Worm (Caenorhabditis elegans): ENCODE results near the gene srx-114.
A peak's percentile ranks its signal among the peaks of the same experiment; 100 is the strongest.

The srx-114 gene

ce11 chrII:5426054-5426453 lies 6.9 kb downstream of the srx-114 start (continued):
- TF ChIP-seq daf-16 (GFP tag; optimal IDR thresholded peaks at IDR 0.05) (no peak), daf-16 (tag; optimal IDR thresholded peaks at IDR 0.05) (peak; percentile 63), nhr-48 (tag; optimal IDR thresholded peaks at IDR 0.05) (peak; percentile 38), F37D6.2 (tag; optimal IDR thresholded peaks at IDR 0.05) (no peak), arid-1 (GFP tag; conservative IDR thresholded peaks at IDR 0.05) (no peak), ceh-62 (tag; optimal IDR thresholded peaks at IDR 0.05) (no peak), aly-2 (tag; optimal IDR thresholded peaks at IDR 0.05) (no peak), hlh-11 (tag; optimal IDR thresholded peaks at IDR 0.05) (peak; percentile 77), mxl-2 (GFP tag; conservative IDR thresholded peaks at IDR 0.05) (no peak), ctbp-1 (GFP tag; IDR thresholded peaks at IDR 0.05) (no peak), hlh-30 (tag; optimal IDR thresholded peaks at IDR 0.05; ENCODE audit: insufficient read depth) (peak; percentile 97), nhr-28 (tag; optimal IDR thresholded peaks at IDR 0.05) (peak; percentile 76), duxl-1 (tag; optimal IDR thresholded peaks at IDR 0.05; ENCODE audit: poor library complexity) (no peak), lin-38 (GFP tag; IDR thresholded peaks at IDR 0.05) (0 out of 2 replicates have a peak, but pooled peaks have one; percentile 9), dpl-1 (GFP tag; optimal IDR thresholded peaks at IDR 0.05) (peak; percentile 16), pha-4 (GFP tag; IDR thresholded peaks at IDR 0.05) (peak; percentile 55), pha-4 (tag; optimal IDR thresholded peaks at IDR 0.05) (peak; percentile 76), nhr-6 (tag; optimal IDR thresholded peaks at IDR 0.05) (peak; percentile 56), mdl-1 (tag; optimal IDR thresholded peaks at IDR 0.05) (peak in 1 of 2 experiments; percentile 78), dmd-6 (GFP tag; IDR thresholded peaks at IDR 0.05) (peak; percentile 38; the same call in 1 of the 2 replicates), madf-5 (GFP tag; IDR thresholded peaks at IDR 0.05) (no peak), egl-27 (tag; optimal IDR thresholded peaks at IDR 0.05) (no peak), mep-1 (tag; optimal IDR thresholded peaks at IDR 0.05) (peak; percentile 78), cey-2 (tag; optimal IDR thresholded peaks at IDR 0.05; ENCODE audit: borderline replicate concordance, insufficient read depth) (no peak), T20F7.1 (GFP tag; optimal IDR thresholded peaks at IDR 0.05) (no peak), ceh-82 (tag; optimal IDR thresholded peaks at IDR 0.05) (no peak), ZK546.5 (tag; optimal IDR thresholded peaks at IDR 0.05) (no peak)

- peak; percentile 31 for TF ChIP-seq aha-1 (tag)
- TF ChIP-seq egl-43 (GFP tag; IDR thresholded peaks at IDR 0.05): no peak
- no peak for TF ChIP-seq gei-8 (GFP tag; optimal IDR thresholded peaks at IDR 0.05)
These were observed 7.3 kb downstream of the srx-114 start, which contains the start of gene F07F6.8 for ce11 chrII:5425633-5426032. TSS of gene F07F6.8 (minus strand) at chrII:5425733.

ce11 chrII:5423832-5424231 lies 9.1 kb downstream of the srx-114 start, which contains the start of gene F07F6.7:
TSS of gene F07F6.7 (minus strand) at chrII:5423858.
- TF ChIP-seq pqm-1 (tag; optimal IDR thresholded peaks at IDR 0.05): no peak
- TF ChIP-seq unc-62 (GFP tag; optimal IDR thresholded peaks at IDR 0.05 in 1 of 2): peak in 1 of 2 experiments; percentile 18
- no peak for TF ChIP-seq unc-62 (tag; optimal IDR thresholded peaks at IDR 0.05)
- no peak for TF ChIP-seq nhr-6 (tag; optimal IDR thresholded peaks at IDR 0.05)
- no peak for TF ChIP-seq daf-19 (GFP tag; conservative IDR thresholded peaks at IDR 0.05)
- TF ChIP-seq dpl-1 (GFP tag; optimal IDR thresholded peaks at IDR 0.05): no peak
- no peak for TF ChIP-seq Y105C5A.15 (GFP tag; IDR thresholded peaks at IDR 0.05)
- TF ChIP-seq dve-1 (tag; optimal IDR thresholded peaks at IDR 0.05; ENCODE audit: insufficient read depth): peak; percentile 14
- TF ChIP-seq saeg-2 (GFP tag; IDR thresholded peaks at IDR 0.05): no peak
- no peak for TF ChIP-seq nhr-41 (GFP tag; IDR thresholded peaks at IDR 0.05)
- TF ChIP-seq unc-130 (GFP tag; optimal IDR thresholded peaks at IDR 0.05): no peak
- no peak for TF ChIP-seq nhr-11 (tag; optimal IDR thresholded peaks at IDR 0.05)
- TF ChIP-seq daf-8 (GFP tag; IDR thresholded peaks at IDR 0.05): no peak
- no peak for TF ChIP-seq F44E2.7 (GFP tag; IDR thresholded peaks at IDR 0.05)
- TF ChIP-seq jun-1 (tag; optimal IDR thresholded peaks at IDR 0.05): no peak
- TF ChIP-seq ceh-32 (tag; optimal IDR thresholded peaks at IDR 0.05; ENCODE audit: poor library complexity): no peak
- TF ChIP-seq zfp-3 (GFP tag; conservative IDR thresholded peaks at IDR 0.05): no peak
- TF ChIP-seq ceh-28 (tag; optimal IDR thresholded peaks at IDR 0.05): no peak
- no peak for TF ChIP-seq madf-9 (GFP tag; conservative IDR thresholded peaks at IDR 0.05)
- TF ChIP-seq lsy-2 (tag; optimal IDR thresholded peaks at IDR 0.05): peak in 1 of 2 experiments; percentile 50
- no peak for TF ChIP-seq dmd-8 (GFP tag; IDR thresholded peaks at IDR 0.05)
- no peak for TF ChIP-seq ceh-62 (tag; optimal IDR thresholded peaks at IDR 0.05)
- no peak for TF ChIP-seq zag-1 (tag; optimal IDR thresholded peaks at IDR 0.05)
- no peak for TF ChIP-seq mxl-3 (GFP tag; optimal IDR thresholded peaks at IDR 0.05)
